Fruit fly (Drosophila melanogaster) whole organism, embryonic: ENCODE results near the gene CG17786.

ENCODE experiments used
- Blimp-1 ChIP-seq: fragments of 200-800 bp; sonication (Bioruptor generic); optimal IDR thresholded peaks from 3 replicates; lab custom pipeline; 2018; ENCODE audit warnings: missing biosample characterization, missing genetic modification characterization, mild to moderate bottlenecking, moderate library complexity, missing genetic modification reagents
- CG9609 ChIP-seq: fragments of 200-800 bp; sonication (Bioruptor generic); optimal IDR thresholded peaks from 3 replicates; lab custom pipeline; 2016; ENCODE audit warnings: missing biosample characterization, missing genetic modification characterization
- Kr ChIP-seq: fragments of 200-800 bp; sonication (Bioruptor generic); optimal IDR thresholded peaks from 2 replicates; lab custom pipeline; 2017; ENCODE audit warnings: missing biosample characterization, mild to moderate bottlenecking, missing genetic modification characterization
- ap ChIP-seq: fragments of 200-800 bp; sonication (Bioruptor generic); IDR thresholded peaks from 2 replicates; pipeline ENCODE4 v1.3.6; 2022; ENCODE audit warnings: missing biosample characterization, missing genetic modification characterization
- chn ChIP-seq: fragments of 200-800 bp; sonication (Bioruptor generic); optimal IDR thresholded peaks from 2 replicates; lab custom pipeline; 2016; ENCODE audit warnings: missing biosample characterization, missing genetic modification characterization
- inv ChIP-seq: fragments of 200-800 bp; sonication (Bioruptor generic); IDR thresholded peaks from 2 replicates; pipeline ENCODE4 v1.3.6; 2022; ENCODE audit warnings: missing biosample characterization, missing genetic modification characterization; ENCODE audit not compliant: partially characterized antibody
- kay ChIP-seq: fragments of 200-800 bp; sonication (Bioruptor generic); optimal IDR thresholded peaks from 2 replicates; lab custom pipeline; 2016; ENCODE audit warnings: missing biosample characterization, missing genetic modification characterization
- lbe ChIP-seq: fragments of 200-800 bp; sonication (Bioruptor generic); optimal IDR thresholded peaks from 2 replicates; lab custom pipeline; 2016; ENCODE audit warnings: missing biosample characterization, mild to moderate bottlenecking, missing genetic modification characterization

- no peak for TF ChIP-seq lbe
- TF ChIP-seq Blimp-1, result no peak
- no peak for TF ChIP-seq inv (GFP tag; lab: Robert Waterston, UW)
- TF ChIP-seq chn (GFP tag; lab: Kevin White, UChicago), result no peak
- TF ChIP-seq CG9609 (GFP tag; lab: Kevin White, UChicago), result peak; percentile 88
- no peak for TF ChIP-seq ap (GFP tag; lab: Robert Waterston, UW)
- TF ChIP-seq Kr (GFP tag; lab: Kevin White, UChicago), result no peak
- no peak for TF ChIP-seq kay (GFP tag; lab: Kevin White, UChicago)
Measured at dm6 chr3R:24260041-24260379, 41.5 kb upstream of the CG17786 start.
